Fruit fly (Drosophila melanogaster): ENCODE data around the gene CG33679.

dm6 chr2L:15016031-15016430, 42.1 kb upstream of the CG33679 start, which contains the start of gene GABA-B-R1:
- TF ChIP-seq Clk (GFP tag; optimal IDR thresholded peaks at IDR 0.05) (no peak), Hr96 (GFP tag; optimal IDR thresholded peaks at IDR 0.05) (no peak), CG33017 (tag; optimal IDR thresholded peaks at IDR 0.05) (no peak), CG12768 (GFP tag; optimal IDR thresholded peaks at IDR 0.05) (no peak), CG7101 (tag; optimal IDR thresholded peaks at IDR 0.05) (no peak), cic (GFP tag; optimal IDR thresholded peaks at IDR 0.05) (no peak), CG1620 (GFP tag; optimal IDR thresholded peaks at IDR 0.05) (no peak), ovo (GFP tag; optimal IDR thresholded peaks at IDR 0.05) (no peak), Crg-1 (GFP tag; optimal IDR thresholded peaks at IDR 0.05) (no peak), kay (GFP tag; ENCODE audit: borderline replicate concordance) (no peak)
